Fruit fly (Drosophila melanogaster) whole organism, embryonic: ENCODE data around the gene CG45081.

Source experiments
- Abd-B ChIP-seq: fragments of 200-800 bp; sonication (Bioruptor generic); optimal IDR thresholded peaks from 2 replicates; lab custom pipeline; 2018; ENCODE audit warnings: missing biosample characterization, mild to moderate bottlenecking, missing genetic modification characterization, moderate library complexity
- B-H2 ChIP-seq: fragments of 200-800 bp; sonication (Bioruptor generic); optimal IDR thresholded peaks from 2 replicates; lab custom pipeline; 2018; ENCODE audit warnings: missing biosample characterization, mild to moderate bottlenecking, missing genetic modification characterization
- CG11695 ChIP-seq: fragments of 200-800 bp; sonication (Bioruptor generic); IDR thresholded peaks from 3 replicates; pipeline ENCODE4 v1.3.6; 2022; ENCODE audit warnings: missing biosample characterization, missing genetic modification characterization
- CG12236 ChIP-seq: fragments of 200-800 bp; sonication (Bioruptor generic); optimal IDR thresholded peaks from 2 replicates; lab custom pipeline; 2016; ENCODE audit warnings: missing biosample characterization, missing genetic modification characterization
- CG14014 ChIP-seq: fragments of 200-800 bp; sonication (Bioruptor generic); IDR thresholded peaks from 2 replicates; pipeline ENCODE4 v1.3.6; 2022; ENCODE audit warnings: missing biosample characterization, missing genetic modification characterization
- CG16815 ChIP-seq: fragments of 200-800 bp; sonication (Bioruptor generic); optimal IDR thresholded peaks from 3 replicates; lab custom pipeline; 2017; ENCODE audit warnings: missing biosample characterization, mild to moderate bottlenecking, missing genetic modification characterization
- CG17829 ChIP-seq: fragments of 200-800 bp; optimal IDR thresholded peaks from 2 replicates; lab custom pipeline; 2019; ENCODE audit warnings: missing biosample characterization, mild to moderate bottlenecking, missing genetic modification characterization, moderate library complexity
- CG18011 ChIP-seq: fragments of 200-800 bp; sonication (Bioruptor generic); optimal IDR thresholded peaks from 2 replicates; lab custom pipeline; 2017; ENCODE audit warnings: missing biosample characterization, missing genetic modification characterization, mild to moderate bottlenecking, moderate library complexity, missing genotype
- CG18262 ChIP-seq: fragments of 200-800 bp; optimal IDR thresholded peaks from 3 replicates; lab custom pipeline; 2019; ENCODE audit warnings: missing biosample characterization, mild to moderate bottlenecking, missing genetic modification characterization, moderate library complexity
- CG2120 ChIP-seq: fragments of 200-800 bp; sonication (Bioruptor generic); optimal IDR thresholded peaks from 3 replicates; lab custom pipeline; 2016; ENCODE audit warnings: missing biosample characterization, missing genetic modification characterization
- CG2202 ChIP-seq: fragments of 200-800 bp; sonication (Bioruptor generic); optimal IDR thresholded peaks from 2 replicates; lab custom pipeline; 2018; ENCODE audit warnings: missing biosample characterization, mild to moderate bottlenecking, missing genetic modification characterization
- CG2678 ChIP-seq: fragments of 200-800 bp; sonication (Bioruptor generic); optimal IDR thresholded peaks from 3 replicates; lab custom pipeline; 2019; ENCODE audit warnings: missing biosample characterization, mild to moderate bottlenecking, missing genetic modification characterization, moderate library complexity
- CG2875 ChIP-seq: fragments of 200-800 bp; sonication (Bioruptor generic); optimal IDR thresholded peaks from 2 replicates; lab custom pipeline; 2017; ENCODE audit warnings: missing biosample characterization, mild to moderate bottlenecking, missing genetic modification characterization, missing genetic modification reagents
- CG31224 ChIP-seq: fragments of 200-800 bp; sonication (Bioruptor generic); IDR thresholded peaks from 2 replicates; pipeline ENCODE4 v1.3.6; 2022; ENCODE audit warnings: missing biosample characterization, missing genetic modification characterization
- CG31441 ChIP-seq: fragments of 200-800 bp; sonication (Bioruptor generic); IDR thresholded peaks from 2 replicates; pipeline ENCODE4 v1.3.6; 2022; ENCODE audit warnings: missing biosample characterization, missing genetic modification characterization
- CG3407 ChIP-seq: fragments of 200-800 bp; sonication (Bioruptor generic); optimal IDR thresholded peaks from 2 replicates; lab custom pipeline; 2018; ENCODE audit warnings: missing biosample characterization, mild to moderate bottlenecking, missing genetic modification characterization
- CG6254 ChIP-seq: fragments of 200-800 bp; sonication (Bioruptor generic); optimal IDR thresholded peaks from 3 replicates; lab custom pipeline; 2017; ENCODE audit warnings: mild to moderate bottlenecking, missing biosample characterization, missing genetic modification reagents, missing genetic modification characterization
- CG7556 ChIP-seq: fragments of 200-800 bp; sonication (Bioruptor generic); optimal IDR thresholded peaks from 2 replicates; lab custom pipeline; 2017; ENCODE audit warnings: missing biosample characterization, mild to moderate bottlenecking, missing genetic modification characterization
- CG9797 ChIP-seq: fragments of 200-800 bp; sonication (Bioruptor generic); optimal IDR thresholded peaks from 3 replicates; lab custom pipeline; 2018; ENCODE audit warnings: missing biosample characterization, mild to moderate bottlenecking, missing genetic modification characterization
- Dek ChIP-seq: fragments of 200-800 bp; sonication (Bioruptor generic); optimal IDR thresholded peaks from 3 replicates; lab custom pipeline; 2019; ENCODE audit warnings: missing biosample characterization, mild to moderate bottlenecking, missing genetic modification characterization, moderate library complexity
- E2f2 ChIP-seq: fragments of 200-800 bp; sonication (Bioruptor generic); IDR thresholded peaks from 2 replicates; pipeline ENCODE4 v1.3.6; 2022; ENCODE audit warnings: missing biosample characterization, missing genetic modification characterization
- Gsc ChIP-seq: fragments of 200-800 bp; sonication (Bioruptor generic); IDR thresholded peaks from 2 replicates; pipeline ENCODE4 v1.3.6; 2022; ENCODE audit warnings: missing biosample characterization, missing genetic modification characterization
- HLH3B ChIP-seq: fragments of 200-800 bp; sonication (Bioruptor generic); IDR thresholded peaks from 2 replicates; pipeline ENCODE4 v1.3.6; 2022; ENCODE audit warnings: missing biosample characterization, missing genetic modification characterization
- Hmx ChIP-seq: fragments of 200-800 bp; sonication (Bioruptor generic); optimal IDR thresholded peaks from 2 replicates; lab custom pipeline; 2016; ENCODE audit warnings: missing biosample characterization, missing genetic modification characterization
- Lpt ChIP-seq: fragments of >200 bp; optimal IDR thresholded peaks from 2 replicates; lab custom pipeline; 2018; ENCODE audit warnings: missing biosample characterization, missing genetic modification characterization
- Max ChIP-seq: fragments of 200-800 bp; sonication (Bioruptor generic); optimal IDR thresholded peaks from 2 replicates; lab custom pipeline; 2016; ENCODE audit warnings: missing biosample characterization, mild to moderate bottlenecking, missing genetic modification characterization
- Myb ChIP-seq: fragments of 200-800 bp; sonication (Bioruptor generic); optimal IDR thresholded peaks from 2 replicates; lab custom pipeline; 2016; ENCODE audit warnings: missing biosample characterization, missing genetic modification characterization
- Nf-YA ChIP-seq: fragments of 200-800 bp; sonication (Bioruptor generic); IDR thresholded peaks from 2 replicates; pipeline ENCODE4 v1.3.6; 2022; ENCODE audit warnings: missing biosample characterization, missing genetic modification characterization
- ac ChIP-seq: fragments of 200-800 bp; sonication (Bioruptor generic); optimal IDR thresholded peaks from 3 replicates; lab custom pipeline; 2017; ENCODE audit warnings: missing biosample characterization, mild to moderate bottlenecking, missing genetic modification characterization
- al ChIP-seq: fragments of 200-800 bp; sonication (Bioruptor generic); IDR thresholded peaks from 2 replicates; pipeline ENCODE4 v1.3.6; 2022; ENCODE audit warnings: missing biosample characterization, missing genetic modification characterization
- bab2 ChIP-seq: fragments of 200-800 bp; sonication (Bioruptor generic); optimal IDR thresholded peaks from 2 replicates; lab custom pipeline; 2016; ENCODE audit warnings: missing biosample characterization, missing genetic modification characterization
- br ChIP-seq: fragments of >200 bp; optimal IDR thresholded peaks from 2 replicates; lab custom pipeline; 2017
- bsh ChIP-seq, 2 experiments: fragments of 200-800 bp; sonication (Bioruptor generic); optimal IDR thresholded peaks; 2 replicates each; lab custom pipeline; 2017 to 2018; ENCODE audit warnings: mild to moderate bottlenecking in 2 of 2, missing biosample characterization in 2 of 2, missing genetic modification characterization in 2 of 2, moderate library complexity in 1 of 2
- chm ChIP-seq: fragments of 200-800 bp; sonication (Bioruptor generic); IDR thresholded peaks from 2 replicates; pipeline ENCODE4 v1.3.6; 2022; ENCODE audit warnings: missing biosample characterization, missing genetic modification characterization
- dm ChIP-seq: fragments of 200-800 bp; sonication (Bioruptor generic); optimal IDR thresholded peaks from 3 replicates; lab custom pipeline; 2016; ENCODE audit warnings: missing biosample characterization, missing genetic modification characterization
- emc ChIP-seq: fragments of 200-800 bp; sonication (Bioruptor generic); optimal IDR thresholded peaks from 2 replicates; lab custom pipeline; 2016; ENCODE audit warnings: missing biosample characterization, missing genetic modification characterization
- grau ChIP-seq: fragments of 200-800 bp; optimal IDR thresholded peaks from 3 replicates; lab custom pipeline; 2019; ENCODE audit warnings: missing biosample characterization, mild to moderate bottlenecking, missing genetic modification characterization, moderate library complexity
- hbn ChIP-seq: fragments of 200-800 bp; sonication (Bioruptor generic); IDR thresholded peaks from 2 replicates; pipeline ENCODE4 v1.3.6; 2022; ENCODE audit warnings: missing biosample characterization, missing genetic modification characterization; ENCODE audit not compliant: partially characterized antibody
- jing ChIP-seq: fragments of 200-800 bp; sonication (Bioruptor generic); optimal IDR thresholded peaks from 2 replicates; lab custom pipeline; 2018; ENCODE audit warnings: missing biosample characterization, mild to moderate bottlenecking, missing genetic modification characterization
- lmd ChIP-seq: fragments of 200-800 bp; sonication (Bioruptor generic); IDR thresholded peaks from 2 replicates; pipeline ENCODE4 v1.3.6; 2022; ENCODE audit warnings: missing biosample characterization, missing genetic modification characterization
- nom ChIP-seq: fragments of 200-800 bp; sonication (Bioruptor generic); optimal IDR thresholded peaks from 2 replicates; lab custom pipeline; 2017; ENCODE audit warnings: missing biosample characterization, missing genetic modification characterization, mild to moderate bottlenecking, moderate library complexity, missing genetic modification reagents
- pho ChIP-seq: fragments of 200-800 bp; sonication (Bioruptor generic); optimal IDR thresholded peaks from 2 replicates; lab custom pipeline; 2016; ENCODE audit warnings: missing biosample characterization, missing genetic modification characterization
- prd ChIP-seq, 3 experiments: fragments of >200 bp in 2 of 3; fragments of 200-800 bp in 1 of 3; sonication (Bioruptor generic) in 1 of 3; optimal IDR thresholded peaks in 2 of 3; IDR thresholded peaks in 1 of 3; 2 replicates in 2 of 3; 3 replicates in 1 of 3; pipeline versions ENCODE4 v1.3.6 to Lab custom; 2017 to 2022; ENCODE audit warnings: missing biosample characterization in 1 of 3, missing genetic modification characterization in 1 of 3
- psq ChIP-seq: fragments of 200-800 bp; sonication (Bioruptor generic); optimal IDR thresholded peaks from 2 replicates; lab custom pipeline; 2017; ENCODE audit warnings: missing biosample characterization, missing genetic modification characterization
- ranshi ChIP-seq: fragments of 200-800 bp; sonication (Bioruptor generic); IDR thresholded peaks from 2 replicates; pipeline ENCODE4 v1.3.6; 2022; ENCODE audit warnings: missing biosample characterization, missing genetic modification characterization
- shn ChIP-seq: fragments of 200-800 bp; sonication (Bioruptor generic); optimal IDR thresholded peaks from 3 replicates; lab custom pipeline; 2016; ENCODE audit warnings: missing biosample characterization, missing genetic modification characterization
- sob ChIP-seq: fragments of 200-800 bp; sonication (Bioruptor generic); IDR thresholded peaks from 2 replicates; pipeline ENCODE4 v1.3.6; 2022; ENCODE audit warnings: missing biosample characterization, missing genetic modification characterization
- unpg ChIP-seq: fragments of 200-800 bp; sonication (Bioruptor generic); optimal IDR thresholded peaks from 3 replicates; lab custom pipeline; 2018; ENCODE audit warnings: missing biosample characterization, mild to moderate bottlenecking, missing genetic modification characterization, moderate library complexity
- z ChIP-seq: fragments of 200-800 bp; sonication (Bioruptor generic); IDR thresholded peaks from 3 replicates; pipeline ENCODE4 v1.3.6; 2022; ENCODE audit warnings: missing biosample characterization, missing genetic modification characterization

Gene CG45081

DNA sequence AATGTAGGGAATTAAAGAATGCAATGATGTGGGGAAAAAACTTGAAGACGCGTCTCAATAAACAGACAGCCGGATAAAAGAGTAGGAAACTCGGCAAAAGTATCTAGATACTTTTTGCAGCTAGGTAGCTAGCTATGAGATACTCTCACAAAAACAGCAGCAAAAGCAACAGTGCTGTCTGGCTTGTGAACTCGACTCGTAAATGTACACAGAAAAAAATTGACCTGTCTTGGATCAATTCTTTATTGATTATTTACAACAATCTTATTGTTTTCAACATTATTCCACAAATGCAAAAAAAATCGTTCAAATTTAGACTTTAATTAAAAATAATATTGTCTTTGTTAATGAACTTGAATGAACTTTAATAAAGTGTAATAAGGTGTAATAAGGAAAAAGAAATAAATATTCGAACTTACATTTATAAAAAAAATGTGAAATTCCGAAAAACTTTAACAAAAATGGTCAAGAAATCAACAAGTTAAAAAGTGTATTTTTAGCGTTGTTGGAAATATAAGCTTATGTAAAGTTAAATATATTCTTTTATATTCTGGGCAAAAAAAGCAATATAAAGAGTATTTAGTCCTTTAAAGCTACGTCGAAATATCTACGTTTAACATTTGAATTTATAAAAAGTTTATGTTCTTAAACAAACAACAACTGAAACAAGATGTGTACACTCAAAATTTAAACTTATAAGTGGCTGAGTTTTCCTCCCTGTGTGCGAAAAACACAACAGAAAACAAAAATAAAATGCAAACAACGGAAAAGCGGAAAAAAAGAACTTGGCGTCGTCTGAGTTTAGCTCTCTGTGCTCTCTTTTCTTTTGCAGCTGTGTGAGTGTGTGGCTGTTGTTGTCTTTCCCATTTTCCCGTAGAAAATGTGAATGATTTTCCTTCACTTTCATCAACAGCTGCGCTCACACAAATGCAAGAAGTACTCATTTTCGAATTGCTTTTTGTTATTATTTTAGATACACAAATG, 31.8 kb upstream of the CG45081 start:
- TF ChIP-seq hbn (GFP tag; lab: Robert Waterston, UW), result no peak
- peak; percentile 67 for TF ChIP-seq CG18262 (tag; lab: Kevin White, UChicago)
- TF ChIP-seq br (lab: Kevin White, UChicago), result no peak
- TF ChIP-seq HLH3B, result no peak
- TF ChIP-seq E2f2 (GFP tag; lab: Robert Waterston, UW), result no peak
- TF ChIP-seq Myb (GFP tag; lab: Kevin White, UChicago), result no peak
- TF ChIP-seq CG11695 (GFP tag; lab: Robert Waterston, UW), result 0 out of 3 replicates have a peak, but pooled peaks have one; percentile 8
- no peak for TF ChIP-seq bab2 (GFP tag; lab: Kevin White, UChicago)
- TF ChIP-seq ranshi (GFP tag; lab: Robert Waterston, UW), result 0 out of 2 replicates have a peak, but pooled peaks have one; percentile 12
- no peak for TF ChIP-seq Gsc (GFP tag; lab: Robert Waterston, UW)
- no peak for TF ChIP-seq B-H2 (GFP tag; lab: Kevin White, UChicago)
- no peak for TF ChIP-seq pho (GFP tag; lab: Kevin White, UChicago)
- TF ChIP-seq CG14014 (GFP tag; lab: Robert Waterston, UW), result no peak
- TF ChIP-seq CG12236 (GFP tag; lab: Kevin White, UChicago), result no peak
- TF ChIP-seq unpg, result peak; percentile 23
- peak; percentile 33 for TF ChIP-seq CG2678 (tag; lab: Kevin White, UChicago)
- TF ChIP-seq Nf-YA (GFP tag; lab: Robert Waterston, UW), result no peak
- TF ChIP-seq CG7556 (GFP tag; lab: Kevin White, UChicago), result peak; percentile 31
- peak; percentile 33 to 74 for TF ChIP-seq bsh (GFP tag; optimal IDR thresholded peaks at IDR 0.05; lab: Kevin White, UChicago)
- no peak for TF ChIP-seq CG31224
- no peak for TF ChIP-seq Lpt
- TF ChIP-seq grau, result peak; percentile 3
- TF ChIP-seq prd (optimal IDR thresholded peaks at IDR 0.05; lab: Kevin White, UChicago), result no peak
- TF ChIP-seq prd (GFP tag; IDR thresholded peaks at IDR 0.05; lab: Robert Waterston, UW), result no peak
- no peak for TF ChIP-seq shn (GFP tag; lab: Kevin White, UChicago)
- no peak for TF ChIP-seq CG3407 (GFP tag; lab: Kevin White, UChicago)
- no peak for TF ChIP-seq emc (GFP tag; lab: Kevin White, UChicago)
- TF ChIP-seq ac (GFP tag; lab: Kevin White, UChicago), result no peak
- no peak for TF ChIP-seq CG2120 (GFP tag; lab: Kevin White, UChicago)
- TF ChIP-seq z (GFP tag; lab: Robert Waterston, UW), result 0 out of 3 replicates have a peak, but pooled peaks have one; percentile 17
- no peak for TF ChIP-seq sob (GFP tag; lab: Robert Waterston, UW)
- peak; percentile 23 for TF ChIP-seq Abd-B
- no peak for TF ChIP-seq CG2202
- TF ChIP-seq psq (GFP tag; lab: Kevin White, UChicago), result no peak
- no peak for TF ChIP-seq CG17829
- TF ChIP-seq chm (GFP tag; lab: Robert Waterston, UW), result no peak
- no peak for TF ChIP-seq Dek
- no peak for TF ChIP-seq CG16815 (GFP tag; lab: Kevin White, UChicago)
- TF ChIP-seq dm (GFP tag; lab: Kevin White, UChicago), result no peak
- TF ChIP-seq al (GFP tag; lab: Robert Waterston, UW), result no peak
- TF ChIP-seq Max, result no peak
- TF ChIP-seq CG18011 (GFP tag; lab: Kevin White, UChicago), result no peak
- no peak for TF ChIP-seq CG9797
- no peak for TF ChIP-seq jing
- no peak for TF ChIP-seq CG6254 (GFP tag; lab: Kevin White, UChicago)
- TF ChIP-seq lmd (GFP tag; lab: Robert Waterston, UW), result no peak
- no peak for TF ChIP-seq CG2875
- TF ChIP-seq nom, result peak; percentile 71
- no peak for TF ChIP-seq Hmx (GFP tag; lab: Kevin White, UChicago)
- peak; percentile 41; the same call in 1 of the 2 replicates for TF ChIP-seq CG31441 (GFP tag; lab: Robert Waterston, UW)
